Worm (Caenorhabditis elegans): ENCODE data around the gene T24A6.1.

The T24A6.1 gene

ce11 chrV:3530403-3530802 lies 28.4 kb upstream of the T24A6.1 start, which contains the start of gene srbc-66:
srbc-66 (plus strand) TSS chrV:3530703.
- TF ChIP-seq B0310.2 (tag; optimal IDR thresholded peaks at IDR 0.05) (no peak), hmbx-1 (tag; optimal IDR thresholded peaks at IDR 0.05) (no peak), tra-4 (tag; optimal IDR thresholded peaks at IDR 0.05) (no peak), hmg-4 (GFP tag; optimal IDR thresholded peaks at IDR 0.05) (no peak), scrt-1 (GFP tag; IDR thresholded peaks at IDR 0.05) (no peak), ceh-36 (tag; optimal IDR thresholded peaks at IDR 0.05) (no peak), sea-1 (GFP tag; conservative IDR thresholded peaks at IDR 0.05) (no peak), ets-7 (tag; optimal IDR thresholded peaks at IDR 0.05) (no peak), tbx-11 (GFP tag; IDR thresholded peaks at IDR 0.05) (no peak), aly-1 (tag; optimal IDR thresholded peaks at IDR 0.05) (no peak), tbx-37 (GFP tag; conservative IDR thresholded peaks at IDR 0.05) (no peak), F13C5.2 (tag; optimal IDR thresholded peaks at IDR 0.05) (no peak), hnd-1 (tag; optimal IDR thresholded peaks at IDR 0.05) (no peak), ama-1 (optimal IDR thresholded peaks at IDR 0.05) (no peak), ceh-13 (GFP tag; optimal IDR thresholded peaks at IDR 0.05) (no peak)

- TF ChIP-seq tbx-37 (GFP tag; conservative IDR thresholded peaks at IDR 0.05) (no peak), B0310.2 (tag; optimal IDR thresholded peaks at IDR 0.05) (no peak), hmg-4 (GFP tag; optimal IDR thresholded peaks at IDR 0.05) (no peak), flt-1 (GFP tag; IDR thresholded peaks at IDR 0.05) (no peak), tra-4 (tag; optimal IDR thresholded peaks at IDR 0.05) (no peak), F13C5.2 (tag; optimal IDR thresholded peaks at IDR 0.05) (no peak)
Observed at ce11 chrV:3535260-3535659, 23.6 kb upstream of the T24A6.1 start, which contains the start of gene nhr-221. nhr-221 (minus strand) TSS chrV:3535360.

DNA sequence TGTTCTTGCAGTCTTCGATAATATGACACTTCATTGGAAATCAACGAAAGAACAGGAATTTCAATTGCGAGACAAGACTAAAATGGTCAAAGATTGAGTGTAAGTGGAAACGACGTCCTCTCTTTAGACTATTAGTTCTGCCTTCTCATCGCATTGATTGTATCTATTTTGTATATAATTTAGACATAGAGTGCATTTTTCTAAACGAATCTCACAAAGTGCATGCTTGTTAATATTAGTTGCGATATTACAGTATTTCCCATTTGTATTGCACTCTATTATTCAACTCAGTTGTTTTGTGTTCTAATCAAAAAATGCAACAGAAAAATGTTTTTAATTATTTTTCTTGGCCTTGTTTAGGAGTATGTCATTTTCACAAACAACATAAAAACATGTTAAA lies 20.5 kb upstream of the T24A6.1 start, which contains the start of gene nhr-93:
TSS of gene nhr-93 (minus strand) at position 101 of the 400 bp plus-strand sequence.
- TF ChIP-seq tra-4 (tag; optimal IDR thresholded peaks at IDR 0.05) (no peak), B0310.2 (tag; optimal IDR thresholded peaks at IDR 0.05) (no peak), pes-1 (GFP tag; IDR thresholded peaks at IDR 0.05) (no peak), ama-1 (optimal IDR thresholded peaks at IDR 0.05) (no peak), hmg-4 (GFP tag; optimal IDR thresholded peaks at IDR 0.05) (no peak)

ce11 chrV:3541117-3541516 lies 17.7 kb upstream of the T24A6.1 start, which contains the start of gene srbc-67:
srbc-67 (minus strand) TSS chrV:3541217.
- TF ChIP-seq scrt-1 (GFP tag; IDR thresholded peaks at IDR 0.05) (no peak), pes-1 (GFP tag; IDR thresholded peaks at IDR 0.05) (no peak), ama-1 (optimal IDR thresholded peaks at IDR 0.05) (no peak), B0310.2 (tag; optimal IDR thresholded peaks at IDR 0.05) (no peak), ets-7 (tag; optimal IDR thresholded peaks at IDR 0.05) (no peak), sea-1 (GFP tag; conservative IDR thresholded peaks at IDR 0.05) (no peak), hmg-4 (GFP tag; optimal IDR thresholded peaks at IDR 0.05) (no peak), ceh-36 (tag; optimal IDR thresholded peaks at IDR 0.05) (no peak), flt-1 (GFP tag; IDR thresholded peaks at IDR 0.05) (no peak), tbx-11 (GFP tag; IDR thresholded peaks at IDR 0.05) (no peak), hnd-1 (tag; optimal IDR thresholded peaks at IDR 0.05) (no peak), F13C5.2 (tag; optimal IDR thresholded peaks at IDR 0.05) (no peak), ceh-13 (GFP tag; optimal IDR thresholded peaks at IDR 0.05) (no peak), aly-1 (tag; optimal IDR thresholded peaks at IDR 0.05) (no peak), tbx-37 (GFP tag; conservative IDR thresholded peaks at IDR 0.05) (no peak), tra-4 (tag; optimal IDR thresholded peaks at IDR 0.05) (no peak), hmbx-1 (tag; optimal IDR thresholded peaks at IDR 0.05) (no peak)

DNA sequence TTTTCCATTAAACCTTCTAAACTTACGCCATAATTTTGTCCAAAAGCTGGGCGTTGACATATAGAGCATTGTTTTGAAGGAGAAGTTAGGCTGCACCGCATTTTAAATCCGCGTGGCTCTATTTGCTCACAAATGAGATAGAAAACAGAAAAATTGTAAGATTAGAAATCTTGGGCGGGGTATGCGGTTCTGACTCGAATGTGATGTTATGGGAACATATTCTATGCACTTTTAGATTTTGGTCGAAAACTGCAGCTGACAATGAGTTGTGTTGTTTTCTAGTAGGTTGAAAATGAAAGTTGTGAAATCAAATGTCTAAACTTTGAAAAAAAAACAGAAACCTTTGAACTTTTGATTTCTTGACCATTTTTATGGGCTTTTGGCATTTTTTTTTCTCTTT lies 15.5 kb upstream of the T24A6.1 start, which contains the start of gene nhr-222:
TSS of gene nhr-222 (minus strand) at position 101 of the 400 bp plus-strand sequence.
- TF ChIP-seq B0310.2 (tag; optimal IDR thresholded peaks at IDR 0.05) (no peak), ceh-13 (GFP tag; optimal IDR thresholded peaks at IDR 0.05) (no peak), ceh-36 (tag; optimal IDR thresholded peaks at IDR 0.05) (no peak), F13C5.2 (tag; optimal IDR thresholded peaks at IDR 0.05) (no peak)

DNA sequence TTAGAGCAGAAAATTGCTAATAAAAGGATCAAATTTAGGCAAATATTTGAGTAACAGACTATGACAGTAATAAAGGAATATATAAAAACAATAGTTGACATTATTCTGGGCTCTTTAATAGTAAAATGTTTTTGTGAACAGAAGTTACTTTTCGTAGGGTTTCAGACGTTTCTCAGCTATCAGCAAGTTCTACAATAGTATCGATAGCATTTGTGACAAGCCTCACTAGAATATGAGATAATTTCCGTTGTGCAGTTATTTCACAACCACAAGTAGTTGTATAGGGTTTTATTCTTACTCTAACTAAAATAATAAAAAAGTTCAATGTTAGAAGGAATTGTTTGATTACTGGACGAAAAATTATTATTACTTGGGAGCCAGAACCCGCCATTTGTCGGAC lies 12.3 kb upstream of the T24A6.1 start, which contains the start of gene srbc-68:
TSS of gene srbc-68 (minus strand) at position 101 of the 400 bp plus-strand sequence.
- TF ChIP-seq hmg-4 (GFP tag; optimal IDR thresholded peaks at IDR 0.05) (no peak), flt-1 (GFP tag; IDR thresholded peaks at IDR 0.05) (no peak), hmbx-1 (tag; optimal IDR thresholded peaks at IDR 0.05) (no peak), hnd-1 (tag; optimal IDR thresholded peaks at IDR 0.05) (no peak), pes-1 (GFP tag; IDR thresholded peaks at IDR 0.05) (no peak), aly-1 (tag; optimal IDR thresholded peaks at IDR 0.05) (no peak), ets-7 (tag; optimal IDR thresholded peaks at IDR 0.05) (no peak), ceh-13 (GFP tag; optimal IDR thresholded peaks at IDR 0.05) (no peak), F13C5.2 (tag; optimal IDR thresholded peaks at IDR 0.05) (no peak), ceh-36 (tag; optimal IDR thresholded peaks at IDR 0.05) (no peak), tra-4 (tag; optimal IDR thresholded peaks at IDR 0.05) (no peak), ama-1 (optimal IDR thresholded peaks at IDR 0.05) (no peak), scrt-1 (GFP tag; IDR thresholded peaks at IDR 0.05) (no peak), B0310.2 (tag; optimal IDR thresholded peaks at IDR 0.05) (no peak), tbx-37 (GFP tag; conservative IDR thresholded peaks at IDR 0.05) (no peak), sea-1 (GFP tag; conservative IDR thresholded peaks at IDR 0.05) (no peak), tbx-11 (GFP tag; IDR thresholded peaks at IDR 0.05) (no peak)

DNA sequence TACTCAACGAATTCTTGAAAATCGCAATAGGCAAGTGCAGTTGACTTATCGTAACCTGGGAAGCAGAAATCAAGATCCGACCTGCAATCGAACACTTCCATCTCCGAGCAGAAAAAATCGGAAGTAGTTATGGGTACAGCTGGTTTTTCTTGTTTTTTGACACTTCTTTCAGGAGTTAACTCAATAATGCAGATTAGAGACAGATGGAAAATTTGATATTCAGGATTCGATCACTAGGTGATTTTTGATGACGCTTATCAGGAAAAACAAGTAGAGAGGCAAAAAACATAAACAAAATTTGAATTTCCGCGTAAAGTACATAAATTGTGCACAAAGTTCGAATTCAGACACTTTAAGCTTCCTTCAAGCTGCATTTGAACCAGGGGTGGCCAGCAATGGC lies 10.0 kb upstream of the T24A6.1 start, which contains the start of gene srw-130:
TSS of gene srw-130 (minus strand) at position 101 of the 400 bp plus-strand sequence.
- TF ChIP-seq F13C5.2 (tag; optimal IDR thresholded peaks at IDR 0.05), result no peak

DNA sequence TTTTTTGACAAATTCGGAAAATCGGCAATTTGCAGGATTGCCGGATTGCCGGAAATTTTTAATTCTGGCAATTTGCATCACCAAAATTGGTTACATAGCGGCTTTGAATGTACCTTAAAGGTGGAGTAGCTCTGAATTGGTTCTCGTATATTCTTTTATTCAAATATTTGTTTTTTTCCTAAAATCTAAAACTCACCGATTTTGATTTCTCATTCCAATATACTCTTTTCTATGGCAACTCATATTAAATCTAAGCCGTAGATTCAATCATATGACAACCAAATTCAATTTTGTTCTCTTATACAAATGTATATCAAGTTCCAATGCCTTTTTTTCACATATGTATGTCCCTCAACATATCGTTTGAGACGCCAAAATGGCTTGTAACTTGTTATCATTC lies 9.3 kb upstream of the T24A6.1 start, which contains the start of gene sri-21:
TSS of gene sri-21 (plus strand) at position 301 of the 400 bp plus-strand sequence.
- no peak for TF ChIP-seq ets-7 (tag; optimal IDR thresholded peaks at IDR 0.05)
- TF ChIP-seq hnd-1 (tag; optimal IDR thresholded peaks at IDR 0.05), result no peak
- TF ChIP-seq ama-1 (optimal IDR thresholded peaks at IDR 0.05), result no peak
- TF ChIP-seq sea-1 (GFP tag; conservative IDR thresholded peaks at IDR 0.05), result no peak
- no peak for TF ChIP-seq B0310.2 (tag; optimal IDR thresholded peaks at IDR 0.05)
- no peak for TF ChIP-seq aly-1 (tag; optimal IDR thresholded peaks at IDR 0.05)

Measured in whole organism, early embryonic.